Worm (Caenorhabditis elegans): Measurements from ENCODE around the gene abt-1.

The abt-1 gene

DNA sequence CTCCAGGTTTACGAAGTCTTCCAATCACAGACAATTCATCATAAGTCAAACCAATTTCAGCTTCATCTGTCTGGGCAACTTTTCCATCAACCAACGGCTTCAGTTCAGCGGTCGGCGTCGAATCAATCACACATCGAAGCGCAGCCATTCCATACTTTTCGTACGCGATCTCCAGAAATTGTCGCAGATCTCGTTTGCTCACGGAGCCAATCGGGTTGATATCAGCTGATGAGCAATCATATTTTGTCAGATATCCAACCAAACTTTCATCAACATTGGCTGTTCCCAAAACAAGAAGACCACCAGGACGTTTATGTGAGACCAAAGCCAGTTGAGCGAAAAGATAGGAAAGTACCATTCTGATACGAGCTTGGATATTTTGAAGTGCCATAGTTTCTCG is 682 bp upstream of the abt-1 start:
- TF ChIP-seq saeg-2 (GFP tag; IDR thresholded peaks at IDR 0.05): no peak
- no peak for TF ChIP-seq ceh-28 (tag; optimal IDR thresholded peaks at IDR 0.05)
- TF ChIP-seq unc-62 (GFP tag; optimal IDR thresholded peaks at IDR 0.05 in 1 of 2): peak in 1 of 2 experiments; percentile 95
- no peak for TF ChIP-seq unc-62 (tag; optimal IDR thresholded peaks at IDR 0.05)

DNA sequence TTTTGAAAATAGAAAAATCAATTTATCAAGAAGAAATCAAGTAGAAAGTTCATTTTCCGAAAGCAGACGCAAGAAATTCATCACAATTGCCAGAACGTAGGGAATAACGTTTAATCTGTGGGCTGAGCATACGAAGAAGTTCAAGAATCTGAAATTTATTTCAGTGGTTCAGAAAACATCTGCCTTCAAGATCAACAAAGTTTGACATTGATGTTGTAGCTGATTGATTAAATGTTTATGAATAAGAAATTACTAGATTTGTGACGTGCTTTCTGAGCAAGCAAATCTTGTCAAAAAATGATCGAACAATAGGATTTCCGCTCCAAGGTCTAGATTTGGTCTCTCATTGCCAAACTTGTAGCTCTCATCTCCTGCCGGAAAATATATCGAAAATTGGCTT is 8.5 kb downstream of the abt-1 start, which contains the start of gene K04D7.6:
K04D7.6 (minus strand) TSS at position 101 of the 400 bp plus-strand sequence.
- TF ChIP-seq unc-130 (GFP tag; optimal IDR thresholded peaks at IDR 0.05): no peak
- no peak for TF ChIP-seq jun-1 (tag; optimal IDR thresholded peaks at IDR 0.05)
- no peak for TF ChIP-seq lim-7 (GFP tag; IDR thresholded peaks at IDR 0.05)
- no peak for TF ChIP-seq duxl-1 (tag; optimal IDR thresholded peaks at IDR 0.05; ENCODE audit: poor library complexity)
- TF ChIP-seq pqm-1 (tag; optimal IDR thresholded peaks at IDR 0.05): no peak
- no peak for TF ChIP-seq R02D3.7 (tag; optimal IDR thresholded peaks at IDR 0.05)
- no peak for TF ChIP-seq Y48G9A.11 (GFP tag; IDR thresholded peaks at IDR 0.05)

ce11 chrIV:10197317-10197867 is 17.3 kb downstream of the abt-1 start, which contains the start of gene gon-4:
TSS of gene gon-4 (plus strand) at chrIV:10197817.
- TF ChIP-seq nhr-28 (tag; optimal IDR thresholded peaks at IDR 0.05) (peak; percentile 63), unc-130 (GFP tag; optimal IDR thresholded peaks at IDR 0.05) (peak; percentile 46), ZK546.5 (tag; optimal IDR thresholded peaks at IDR 0.05) (no peak), madf-9 (GFP tag; conservative IDR thresholded peaks at IDR 0.05) (no peak), set-16 (GFP tag; IDR thresholded peaks at IDR 0.05) (no peak), nhr-48 (tag; optimal IDR thresholded peaks at IDR 0.05) (no peak), fkh-10 (GFP tag; optimal IDR thresholded peaks at IDR 0.05) (no peak), mes-2 (tag; optimal IDR thresholded peaks at IDR 0.05; ENCODE audit: poor library complexity, severe bottlenecking) (peak; percentile 81), ceh-20 (GFP tag; IDR thresholded peaks at IDR 0.05) (no peak), tra-1 (GFP tag; IDR thresholded peaks at IDR 0.05) (no peak), zfp-2 (tag; optimal IDR thresholded peaks at IDR 0.05) (no peak), pha-4 (GFP tag; IDR thresholded peaks at IDR 0.05) (no peak), pha-4 (tag; optimal IDR thresholded peaks at IDR 0.05) (peak; percentile 52), lin-29 (GFP tag; IDR thresholded peaks at IDR 0.05) (no peak), tag-97 (GFP tag; IDR thresholded peaks at IDR 0.05) (no peak), dmd-6 (GFP tag; IDR thresholded peaks at IDR 0.05) (no peak), Y5F2A.4 (GFP tag; optimal IDR thresholded peaks at IDR 0.05) (no peak)

DNA sequence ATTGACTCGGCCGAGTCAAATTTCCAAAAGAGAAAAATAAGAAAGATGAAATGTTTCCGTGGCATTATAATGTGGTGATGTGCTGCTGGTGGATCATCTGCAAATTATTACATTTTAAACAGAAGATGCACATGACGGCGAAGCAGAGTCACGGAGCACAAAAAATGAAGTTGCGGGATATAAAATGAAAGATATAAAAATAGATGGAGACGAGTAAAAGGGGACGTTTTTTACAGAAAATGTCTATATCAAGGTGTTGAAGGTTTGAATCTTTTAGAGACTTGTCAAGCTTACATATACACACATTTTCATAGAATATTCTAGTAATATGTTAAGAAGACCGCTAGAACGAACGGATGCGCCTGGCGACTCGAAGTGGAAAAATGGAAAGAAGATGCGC is 20.4 kb downstream of the abt-1 start, which contains the start of gene ptrg-1:
ptrg-1 (minus strand) TSS at position 101 of the 400 bp plus-strand sequence.
- peak; percentile 3 for TF ChIP-seq aha-1 (tag)
- no peak for TF ChIP-seq Y5F2A.4 (GFP tag; optimal IDR thresholded peaks at IDR 0.05)

ce11 chrIV:10191498-10191897 is 23.2 kb downstream of the abt-1 start:
- TF ChIP-seq unc-62 (GFP tag; optimal IDR thresholded peaks at IDR 0.05 in 1 of 2) (peak in 1 of 2 experiments; percentile 88), unc-62 (tag; optimal IDR thresholded peaks at IDR 0.05) (no peak), mdl-1 (tag; optimal IDR thresholded peaks at IDR 0.05) (no peak), Y75B8A.6 (GFP tag; IDR thresholded peaks at IDR 0.05) (no peak), gei-8 (GFP tag; optimal IDR thresholded peaks at IDR 0.05) (no peak), fkh-10 (GFP tag; optimal IDR thresholded peaks at IDR 0.05) (peak; percentile 55), lir-3 (tag; optimal IDR thresholded peaks at IDR 0.05) (no peak), nhr-28 (tag; optimal IDR thresholded peaks at IDR 0.05) (no peak)

DNA sequence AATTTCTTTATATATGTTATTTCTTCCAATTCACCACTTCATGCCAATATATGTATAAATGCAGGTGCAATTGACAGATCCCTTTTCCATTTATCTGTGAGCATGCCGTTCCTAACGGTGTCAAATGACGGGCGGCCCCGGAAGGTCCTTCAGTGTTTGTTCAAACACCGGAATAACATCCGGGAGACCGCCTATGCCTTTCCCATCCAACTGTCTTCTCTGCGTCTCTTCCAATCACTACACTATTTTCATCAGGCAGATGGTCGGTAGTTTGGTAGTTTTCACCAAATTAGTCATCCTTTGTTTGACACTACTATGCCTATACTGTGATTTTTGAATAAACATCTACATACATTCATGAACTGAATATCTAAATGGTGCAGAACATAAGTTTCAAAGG is 24.1 kb downstream of the abt-1 start:
- no peak for TF ChIP-seq dmd-9 (GFP tag; IDR thresholded peaks at IDR 0.05)
- TF ChIP-seq nhr-41 (GFP tag; IDR thresholded peaks at IDR 0.05): no peak
- TF ChIP-seq Y105C5A.15 (GFP tag; IDR thresholded peaks at IDR 0.05): no peak
- TF ChIP-seq ceh-62 (tag; optimal IDR thresholded peaks at IDR 0.05): no peak
- no peak for TF ChIP-seq ztf-7 (tag; optimal IDR thresholded peaks at IDR 0.05)
